Worm (Caenorhabditis elegans) whole organism, mixed stage, embryonic: ENCODE results near the gene Y50D4C.3.
A peak's percentile ranks its signal among the peaks of the same experiment; 100 is the strongest.

Source experiments
- bed-3 ChIP-seq: fragments of 200-800 bp; sonication (Bioruptor generic); optimal IDR thresholded peaks from 3 replicates; lab custom pipeline; 2018; ENCODE audit warnings: mild to moderate bottlenecking, missing genetic modification characterization, moderate library complexity, missing compliant biosample characterization
- blmp-1 ChIP-seq: fragments of 150-350 bp; optimal IDR thresholded peaks from 2 replicates; lab custom pipeline; 2014; ENCODE audit warnings: missing biosample characterization, missing genetic modification characterization
- ceh-39 ChIP-seq: fragments of 150-350 bp; optimal IDR thresholded peaks from 2 replicates; lab custom pipeline; 2014; ENCODE audit warnings: missing biosample characterization, missing genetic modification characterization
- ceh-43 ChIP-seq: fragments of 200-800 bp; sonication (Bioruptor generic); optimal IDR thresholded peaks from 2 replicates; lab custom pipeline; 2018; ENCODE audit warnings: mild to moderate bottlenecking, missing genetic modification characterization, moderate library complexity, missing compliant biosample characterization
- ceh-83 ChIP-seq: fragments of 200-800 bp; sonication (Bioruptor generic); optimal IDR thresholded peaks from 2 replicates; lab custom pipeline; 2018; ENCODE audit warnings: mild to moderate bottlenecking, missing genetic modification characterization, missing compliant biosample characterization
- elt-3 ChIP-seq: fragments of 150-350 bp; optimal IDR thresholded peaks from 2 replicates; lab custom pipeline; 2014; ENCODE audit warnings: missing biosample characterization, missing genetic modification characterization
- hlh-1 ChIP-seq: fragments of 150-350 bp; optimal IDR thresholded peaks from 2 replicates; lab custom pipeline; 2014; ENCODE audit warnings: missing biosample characterization, missing genetic modification reagents, missing genetic modification characterization
- lsy-2 ChIP-seq: fragments of 150-350 bp; optimal IDR thresholded peaks from 2 replicates; lab custom pipeline; 2014; ENCODE audit warnings: missing biosample characterization, missing genetic modification characterization
- nhr-12 ChIP-seq: fragments of 150-350 bp; optimal IDR thresholded peaks from 2 replicates; lab custom pipeline; 2014; ENCODE audit warnings: missing biosample characterization, missing genetic modification characterization
- nhr-237 ChIP-seq: fragments of 150-350 bp; optimal IDR thresholded peaks from 2 replicates; lab custom pipeline; 2014; ENCODE audit warnings: missing biosample characterization, missing genetic modification characterization
- nhr-28 ChIP-seq: fragments of 150-350 bp; optimal IDR thresholded peaks from 2 replicates; lab custom pipeline; 2014; ENCODE audit warnings: missing biosample characterization, missing genetic modification characterization
- pha-4 ChIP-seq: fragments of 150-350 bp; optimal IDR thresholded peaks from 2 replicates; lab custom pipeline; 2018; ENCODE audit warnings: missing biosample characterization, missing genetic modification reagents, missing genetic modification characterization
- tbx-8 ChIP-seq: fragments of 200-800 bp; sonication (Bioruptor generic); optimal IDR thresholded peaks from 2 replicates; lab custom pipeline; 2018; ENCODE audit warnings: mild to moderate bottlenecking, missing genetic modification characterization, moderate library complexity, missing compliant biosample characterization
- unc-62 ChIP-seq: fragments of 150-350 bp; optimal IDR thresholded peaks from 2 replicates; lab custom pipeline; 2014; ENCODE audit warnings: missing biosample characterization, missing genetic modification reagents, missing genetic modification characterization

- TF ChIP-seq unc-62 (GFP tag; lab: Kevin White, UChicago) (peak; percentile 98), hlh-1 (peak; percentile 12), nhr-237 (tag; lab: Kevin White, UChicago) (peak; percentile 33), pha-4 (tag; lab: Kevin White, UChicago) (no peak), tbx-8 (GFP tag; lab: Kevin White, UChicago) (peak; percentile 42), elt-3 (no peak), bed-3 (no peak), ceh-43 (GFP tag; lab: Kevin White, UChicago) (no peak), lsy-2 (tag; lab: Kevin White, UChicago) (peak; percentile 43), blmp-1 (tag; lab: Kevin White, UChicago) (no peak), ceh-39 (tag; lab: Kevin White, UChicago) (no peak), nhr-12 (tag; lab: Kevin White, UChicago) (no peak), nhr-28 (tag; lab: Kevin White, UChicago) (no peak), ceh-83 (GFP tag; lab: Kevin White, UChicago) (no peak)
Observed at ce11 chrV:975184-975583, 30.1 kb upstream of the Y50D4C.3 start.
